Fruit fly (Drosophila melanogaster): ENCODE data around the gene Ir68a.

The Ir68a gene

DNA sequence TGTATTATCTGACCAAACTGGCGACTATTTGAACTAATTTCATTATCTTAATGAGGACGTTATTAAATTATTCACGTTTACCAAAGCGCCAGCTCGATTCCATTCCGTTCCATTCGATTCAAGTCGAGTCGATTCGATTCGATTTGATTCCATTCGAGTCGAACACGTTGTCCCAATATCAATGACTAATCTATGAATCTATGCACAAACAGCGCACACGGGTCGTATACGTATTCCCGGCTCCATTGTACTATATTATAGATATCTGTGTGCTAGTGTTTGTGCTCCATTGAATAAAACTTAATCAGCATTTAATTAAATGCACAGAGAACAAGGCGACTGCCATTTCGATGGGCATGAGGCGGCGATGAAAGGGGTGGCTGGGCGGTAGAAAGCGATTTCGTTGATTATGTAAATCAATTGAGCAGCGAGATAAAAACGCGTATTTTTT is 3.2 kb upstream of the Ir68a start (continued):
- TF ChIP-seq gce (GFP tag; IDR thresholded peaks at IDR 0.05) (0 out of 3 replicates have a peak, but pooled peaks have one; percentile 38), sob (GFP tag; IDR thresholded peaks at IDR 0.05) (peak; percentile 28; the same call in 1 of the 2 replicates), Opbp (GFP tag; IDR thresholded peaks at IDR 0.05; ENCODE audit: partially characterized antibody) (no peak), schlank (tag; optimal IDR thresholded peaks at IDR 0.05) (no peak), chinmo (GFP tag; IDR thresholded peaks at IDR 0.05; ENCODE audit: partially characterized antibody) (peak; percentile 88; the same call in 3 of the 4 replicates), grn (GFP tag; optimal IDR thresholded peaks at IDR 0.05) (peak; percentile 77), klu (GFP tag; IDR thresholded peaks at IDR 0.05) (no peak), CG11723 (GFP tag; optimal IDR thresholded peaks at IDR 0.05) (no peak), CHES-1-like (GFP tag; optimal IDR thresholded peaks at IDR 0.05) (no peak), CG18599 (GFP tag; optimal IDR thresholded peaks at IDR 0.05) (peak; percentile 65), aop (GFP tag; IDR thresholded peaks at IDR 0.05) (no peak), CG8290 (GFP tag; optimal IDR thresholded peaks at IDR 0.05) (no peak), CG8290 (tag; optimal IDR thresholded peaks at IDR 0.05) (peak in 1 of 2 experiments; percentile 47), en (GFP tag; optimal IDR thresholded peaks at IDR 0.05) (no peak), cg (GFP tag; optimal IDR thresholded peaks at IDR 0.05) (peak; percentile 31), CG13894 (tag; optimal IDR thresholded peaks at IDR 0.05) (peak; percentile 26), CG6813 (GFP tag; optimal IDR thresholded peaks at IDR 0.05) (peak; percentile 1)

DNA sequence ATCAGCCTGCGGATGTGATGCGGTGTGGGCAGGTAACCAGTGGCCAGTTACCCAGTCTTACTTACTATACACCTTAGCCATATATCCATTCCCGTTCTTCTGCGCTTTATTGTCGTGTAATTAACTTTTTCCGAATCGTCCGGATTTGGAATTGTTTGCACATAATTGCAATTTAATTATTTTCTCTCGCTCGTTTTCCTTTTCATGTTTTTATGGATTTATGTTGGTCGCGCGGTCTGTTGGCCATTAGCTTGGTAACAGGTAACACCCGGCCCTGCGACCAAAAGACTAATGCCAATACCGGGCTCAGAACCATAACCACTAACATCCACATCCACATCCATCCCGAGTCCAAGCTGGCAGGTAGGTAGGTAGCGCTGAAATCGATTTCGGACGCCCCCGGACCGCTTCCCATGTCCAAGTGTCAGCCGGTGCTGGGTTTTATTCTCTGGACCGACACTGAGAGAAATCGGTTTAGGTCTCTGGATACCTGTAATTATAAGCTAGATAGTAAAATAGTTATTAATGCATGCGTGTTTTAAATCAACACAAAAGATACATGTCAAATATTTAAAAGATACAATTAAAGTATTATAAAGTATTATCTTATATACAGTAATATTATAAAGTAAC is 1.2 kb upstream of the Ir68a start:
- TF ChIP-seq CG13123 (GFP tag; optimal IDR thresholded peaks at IDR 0.05) (no peak), CG9437 (GFP tag; optimal IDR thresholded peaks at IDR 0.05) (no peak), CG2712 (tag; optimal IDR thresholded peaks at IDR 0.05) (no peak), stc (GFP tag; IDR thresholded peaks at IDR 0.05) (no peak), Nf-YA (GFP tag; IDR thresholded peaks at IDR 0.05) (no peak), gcm2 (GFP tag; optimal IDR thresholded peaks at IDR 0.05) (no peak), CG12104 (GFP tag; optimal IDR thresholded peaks at IDR 0.05) (no peak), caup (GFP tag; optimal IDR thresholded peaks at IDR 0.05; ENCODE audit: severe bottlenecking) (no peak), CTCF (GFP tag; optimal IDR thresholded peaks at IDR 0.05) (no peak), CG16815 (GFP tag; optimal IDR thresholded peaks at IDR 0.05) (no peak), dmrt11E (tag; optimal IDR thresholded peaks at IDR 0.05) (peak; percentile 26), Nf-YC (tag; optimal IDR thresholded peaks at IDR 0.05) (no peak), sug (tag; optimal IDR thresholded peaks at IDR 0.05) (no peak), Nf-YB (GFP tag; optimal IDR thresholded peaks at IDR 0.05) (no peak), CG8281 (tag; optimal IDR thresholded peaks at IDR 0.05) (no peak), tll (GFP tag; optimal IDR thresholded peaks at IDR 0.05) (peak in 1 of 2 experiments; percentile 99), CG4730 (GFP tag; IDR thresholded peaks at IDR 0.05) (no peak), zf30C (GFP tag; optimal IDR thresholded peaks at IDR 0.05) (peak; percentile 73), TFAM (GFP tag; optimal IDR thresholded peaks at IDR 0.05) (no peak), CoRest (tag; optimal IDR thresholded peaks at IDR 0.05) (no peak), CG10979 (tag; optimal IDR thresholded peaks at IDR 0.05) (no peak), Awh (GFP tag; IDR thresholded peaks at IDR 0.05) (no peak), bowl (GFP tag; IDR thresholded peaks at IDR 0.05) (no peak), CG7928 (GFP tag; optimal IDR thresholded peaks at IDR 0.05) (no peak), Fer3 (tag; optimal IDR thresholded peaks at IDR 0.05) (no peak), unpg (GFP tag; optimal IDR thresholded peaks at IDR 0.05) (no peak), CG34422 (GFP tag; IDR thresholded peaks at IDR 0.05) (no peak), CG15514 (GFP tag; optimal IDR thresholded peaks at IDR 0.05) (no peak), BtbVII (GFP tag; optimal IDR thresholded peaks at IDR 0.05) (no peak), CG10366 (GFP tag; IDR thresholded peaks at IDR 0.05) (no peak), zen (tag; optimal IDR thresholded peaks at IDR 0.05) (peak; percentile 100), C15 (GFP tag; IDR thresholded peaks at IDR 0.05) (no peak), pum (GFP tag; optimal IDR thresholded peaks at IDR 0.05) (no peak)

All from whole organism, embryonic.